Fruit fly (Drosophila melanogaster) whole organism, adult: Measurements from ENCODE around the gene CG7888.
A peak's percentile ranks its signal among the peaks of the same experiment; 100 is the strongest.

Experiments used
- CG11617 ChIP-seq: fragments of 200-800 bp; sonication (Bioruptor generic); optimal IDR thresholded peaks from 2 replicates; lab custom pipeline; 2017; ENCODE audit warnings: mild to moderate bottlenecking, missing biosample characterization, missing genetic modification reagents, missing genetic modification characterization
- CG12768 ChIP-seq: fragments of 200-800 bp; sonication (Bioruptor generic); optimal IDR thresholded peaks from 2 replicates; lab custom pipeline; 2017; ENCODE audit warnings: missing biosample characterization, missing genetic modification characterization, mild to moderate bottlenecking, moderate library complexity, missing genetic modification reagents
- CG14711 ChIP-seq: fragments of 200-800 bp; sonication (Bioruptor generic); optimal IDR thresholded peaks from 2 replicates; lab custom pipeline; 2018; ENCODE audit warnings: missing biosample characterization, mild to moderate bottlenecking, missing genetic modification characterization, moderate library complexity
- CG1620 ChIP-seq: fragments of 200-800 bp; sonication (Bioruptor generic); optimal IDR thresholded peaks from 2 replicates; lab custom pipeline; 2016; ENCODE audit warnings: missing biosample characterization, missing genetic modification characterization
- CG33017 ChIP-seq: fragments of 200-800 bp; sonication (Bioruptor generic); optimal IDR thresholded peaks from 2 replicates; lab custom pipeline; 2018; ENCODE audit warnings: missing biosample characterization, mild to moderate bottlenecking, missing genetic modification characterization, moderate library complexity
- CG5204 ChIP-seq: fragments of 200-800 bp; sonication (Bioruptor generic); optimal IDR thresholded peaks from 2 replicates; lab custom pipeline; 2016; ENCODE audit warnings: missing biosample characterization, missing genetic modification characterization
- CG7045 ChIP-seq: fragments of 200-800 bp; sonication (Bioruptor generic); optimal IDR thresholded peaks from 2 replicates; lab custom pipeline; 2017; ENCODE audit warnings: missing biosample characterization, mild to moderate bottlenecking, missing genetic modification characterization
- CG7101 ChIP-seq: fragments of 200-800 bp; sonication (Bioruptor generic); optimal IDR thresholded peaks from 2 replicates; lab custom pipeline; 2018; ENCODE audit warnings: missing biosample characterization, mild to moderate bottlenecking, missing genetic modification characterization, moderate library complexity
- Clk ChIP-seq: fragments of 200-800 bp; sonication (Bioruptor generic); optimal IDR thresholded peaks from 2 replicates; lab custom pipeline; 2017; ENCODE audit warnings: missing biosample characterization, missing genetic modification characterization
- Crg-1 ChIP-seq: fragments of 200-800 bp; sonication (Bioruptor generic); optimal IDR thresholded peaks from 2 replicates; lab custom pipeline; 2016; ENCODE audit warnings: missing biosample characterization, missing genetic modification characterization
- Hr96 ChIP-seq: fragments of 200-800 bp; sonication (Bioruptor generic); optimal IDR thresholded peaks from 2 replicates; lab custom pipeline; 2016; ENCODE audit warnings: missing biosample characterization, missing genetic modification characterization
- Mnt ChIP-seq: fragments of 200-800 bp; sonication (Bioruptor generic); optimal IDR thresholded peaks from 2 replicates; lab custom pipeline; 2016; ENCODE audit warnings: missing biosample characterization, mild to moderate bottlenecking, missing genetic modification characterization
- bab1 ChIP-seq: fragments of 200-800 bp; sonication (Bioruptor generic); optimal IDR thresholded peaks from 3 replicates; lab custom pipeline; 2019; ENCODE audit warnings: missing biosample characterization, mild to moderate bottlenecking, missing genetic modification characterization, moderate library complexity
- cic ChIP-seq: fragments of 200-800 bp; sonication (Bioruptor generic); optimal IDR thresholded peaks from 2 replicates; lab custom pipeline; 2017; ENCODE audit warnings: missing biosample characterization, mild to moderate bottlenecking, missing genetic modification characterization, moderate library complexity
- cnc ChIP-seq, 2 experiments: fragments of >200 bp; optimal IDR thresholded peaks; 2 replicates each; lab custom pipeline; 2017
- kay ChIP-seq: fragments of 200-800 bp; sonication (Bioruptor generic); peaks from one replicate; lab custom pipeline; 2016; ENCODE audit warnings: missing biosample characterization, missing genetic modification characterization, borderline replicate concordance
- ovo ChIP-seq: fragments of 200-800 bp; sonication (Bioruptor generic); optimal IDR thresholded peaks from 2 replicates; lab custom pipeline; 2016; ENCODE audit warnings: missing biosample characterization, missing genetic modification characterization
- pad ChIP-seq: fragments of 200-800 bp; sonication (Bioruptor generic); optimal IDR thresholded peaks from 3 replicates; lab custom pipeline; 2017; ENCODE audit warnings: missing biosample characterization, missing genetic modification characterization, mild to moderate bottlenecking, moderate library complexity, missing genetic modification reagents
- tj ChIP-seq: fragments of 200-800 bp; sonication (Bioruptor generic); optimal IDR thresholded peaks from 3 replicates; lab custom pipeline; 2017; ENCODE audit warnings: missing biosample characterization, mild to moderate bottlenecking, missing genetic modification characterization, moderate library complexity
- toe ChIP-seq: fragments of 200-800 bp; sonication (Bioruptor generic); optimal IDR thresholded peaks from 2 replicates; lab custom pipeline; 2016; ENCODE audit warnings: missing biosample characterization, missing genetic modification characterization

CG7888 gene

dm6 chr3L:11053843-11054242 is at the start of gene CG7888:
Gene CG7888 (plus strand): TSS chr3L:11054035.
- TF ChIP-seq pad (GFP tag; lab: Kevin White, UChicago) (no peak), Mnt (no peak), CG33017 (tag; lab: Kevin White, UChicago) (no peak), CG12768 (GFP tag; lab: Kevin White, UChicago) (peak; percentile 17), CG5204 (GFP tag; lab: Kevin White, UChicago) (no peak), Crg-1 (GFP tag; lab: Kevin White, UChicago) (no peak)

DNA sequence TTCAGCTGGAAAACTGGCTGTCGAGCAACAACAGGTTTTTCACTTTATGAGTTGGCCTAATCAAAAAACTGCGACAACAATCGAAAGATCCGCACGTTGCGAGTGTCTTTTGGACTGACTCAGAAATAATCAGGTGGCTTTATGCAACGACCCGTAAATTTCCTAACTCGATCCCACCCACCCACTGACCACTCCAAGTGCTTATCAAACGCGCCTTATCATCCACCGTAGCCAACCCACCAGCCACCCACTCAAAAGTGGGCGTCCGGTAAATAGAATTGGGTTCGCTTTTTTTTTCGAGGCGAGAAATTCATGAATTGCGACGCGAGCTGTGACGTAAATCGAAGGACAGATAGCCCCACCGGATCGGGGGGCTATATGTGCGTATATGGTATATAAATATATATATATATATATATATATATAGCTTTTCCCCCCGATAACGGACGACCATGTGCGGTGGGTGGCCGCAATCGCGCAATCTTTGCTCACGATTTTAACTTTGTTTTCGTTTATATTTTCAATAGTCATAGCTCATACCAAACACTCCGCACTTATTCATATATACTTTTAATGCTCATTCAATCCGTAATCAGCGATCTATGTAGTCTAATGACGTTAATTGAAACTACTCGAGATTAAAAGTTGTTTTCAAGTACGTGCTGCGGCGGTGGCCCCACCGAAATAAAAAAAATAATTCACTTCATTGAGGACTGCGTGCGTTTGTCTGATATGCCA is 48.9 kb upstream of the CG7888 start:
- TF ChIP-seq cic (GFP tag; lab: Kevin White, UChicago) (peak; percentile 55), tj (GFP tag; lab: Kevin White, UChicago) (no peak), CG7045 (GFP tag; lab: Kevin White, UChicago) (no peak), CG33017 (tag; lab: Kevin White, UChicago) (no peak)

DNA sequence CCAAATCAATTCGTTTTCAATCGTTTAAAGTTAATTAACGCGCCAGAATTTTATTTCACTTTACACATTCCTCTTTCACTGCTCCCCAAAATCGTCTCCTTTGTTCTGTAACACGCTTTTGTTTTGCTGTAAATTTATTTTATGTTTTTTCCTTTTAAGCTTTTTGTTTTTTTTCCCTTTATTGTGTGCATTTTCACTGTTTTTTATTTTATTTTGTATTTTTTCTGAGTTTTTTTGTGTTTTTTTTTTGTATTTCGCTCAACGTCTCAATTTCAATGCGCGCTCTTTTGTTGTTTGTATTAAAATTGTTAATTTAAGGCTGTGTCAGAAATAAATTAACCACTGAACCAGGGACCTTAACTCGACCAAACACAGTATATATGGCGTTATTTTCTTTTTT is 47.4 kb upstream of the CG7888 start:
- TF ChIP-seq CG5204 (GFP tag; lab: Kevin White, UChicago) (no peak), kay (GFP tag; lab: Kevin White, UChicago) (peak; percentile 10)

DNA sequence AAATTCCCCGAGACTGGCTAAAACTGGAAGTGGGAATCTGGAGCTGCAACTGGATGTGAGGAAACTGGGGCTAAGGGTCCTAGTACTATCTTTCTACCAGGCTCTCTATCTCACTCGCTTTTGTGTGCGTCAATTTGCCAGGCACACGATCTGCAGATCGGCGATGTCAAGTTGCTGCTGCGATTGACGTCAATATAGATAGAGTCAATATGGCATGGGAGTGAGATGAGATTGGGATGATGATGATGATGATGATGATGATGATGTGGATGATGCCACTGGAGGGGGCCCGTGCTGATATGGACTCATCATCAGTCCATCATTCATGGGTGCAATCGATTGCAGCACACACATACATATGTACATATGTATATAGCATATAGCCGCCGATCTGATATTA is 46.0 kb upstream of the CG7888 start:
- no peak for TF ChIP-seq tj (GFP tag; lab: Kevin White, UChicago)
- no peak for TF ChIP-seq CG14711 (tag; lab: Kevin White, UChicago)
- no peak for TF ChIP-seq CG1620 (GFP tag; lab: Kevin White, UChicago)
- no peak for TF ChIP-seq CG5204 (GFP tag; lab: Kevin White, UChicago)
- TF ChIP-seq Clk (GFP tag; lab: Kevin White, UChicago) = no peak
- no peak for TF ChIP-seq bab1
- TF ChIP-seq cic (GFP tag; lab: Kevin White, UChicago) = no peak

dm6 chr3L:11009000-11009794 is 44.6 kb upstream of the CG7888 start, which contains the start of gene klu:
Gene klu (minus strand): TSS chr3L:11009188.
- TF ChIP-seq CG7045 (GFP tag; lab: Kevin White, UChicago) (peak; percentile 49), toe (GFP tag; lab: Kevin White, UChicago) (no peak), tj (GFP tag; lab: Kevin White, UChicago) (peak; percentile 52), CG33017 (tag; lab: Kevin White, UChicago) (peak; percentile 22), CG14711 (tag; lab: Kevin White, UChicago) (no peak), CG12768 (GFP tag; lab: Kevin White, UChicago) (peak; percentile 28), Mnt (peak; percentile 52), Crg-1 (GFP tag; lab: Kevin White, UChicago) (no peak), cic (GFP tag; lab: Kevin White, UChicago) (peak; percentile 75)

DNA sequence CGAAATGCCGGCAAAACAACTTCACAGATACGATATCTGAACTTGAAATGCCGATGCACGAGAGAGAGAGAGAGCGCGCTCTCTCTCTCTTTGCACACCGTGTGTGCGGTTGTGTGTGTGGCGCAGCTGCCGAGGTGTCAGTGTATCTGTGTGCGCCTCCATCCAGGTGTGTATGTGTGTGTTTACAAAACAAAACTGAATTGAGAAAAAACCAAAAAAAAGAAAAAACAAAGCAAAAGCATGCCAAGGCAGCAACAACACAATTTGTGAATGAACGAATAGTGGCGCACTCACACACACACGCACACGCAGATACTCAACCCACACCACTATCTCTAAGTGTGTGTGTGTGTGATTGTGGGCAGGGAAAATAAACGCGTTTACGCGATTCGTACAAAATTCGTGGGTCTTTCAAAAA is 43.4 kb upstream of the CG7888 start:
- TF ChIP-seq cnc (optimal IDR thresholded peaks at IDR 0.05; lab: Kevin White, UChicago) = no peak
- TF ChIP-seq Mnt = peak; percentile 72
- TF ChIP-seq bab1 = no peak
- no peak for TF ChIP-seq kay (GFP tag; lab: Kevin White, UChicago)
- peak; percentile 31 for TF ChIP-seq ovo
- TF ChIP-seq Hr96 (GFP tag; lab: Kevin White, UChicago) = peak; percentile 64
- TF ChIP-seq CG11617 (GFP tag; lab: Kevin White, UChicago) = peak; percentile 69
- TF ChIP-seq CG12768 (GFP tag; lab: Kevin White, UChicago) = peak; percentile 92
- peak; percentile 98 for TF ChIP-seq cic (GFP tag; lab: Kevin White, UChicago)
- peak; percentile 36 for TF ChIP-seq CG33017 (tag; lab: Kevin White, UChicago)
- peak; percentile 82 for TF ChIP-seq CG7045 (GFP tag; lab: Kevin White, UChicago)
- peak; percentile 11 for TF ChIP-seq CG7101 (tag; lab: Kevin White, UChicago)
- peak; percentile 70 for TF ChIP-seq tj (GFP tag; lab: Kevin White, UChicago)
- peak; percentile 58 for TF ChIP-seq Clk (GFP tag; lab: Kevin White, UChicago)
- TF ChIP-seq CG5204 (GFP tag; lab: Kevin White, UChicago) = peak; percentile 7
- no peak for TF ChIP-seq Crg-1 (GFP tag; lab: Kevin White, UChicago)
- TF ChIP-seq toe (GFP tag; lab: Kevin White, UChicago) = peak; percentile 53
